Fruit fly (Drosophila melanogaster) whole organism, embryonic: ENCODE measurements around the gene Tmx3.
A peak's percentile ranks its signal among the peaks of the same experiment; 100 is the strongest.

ENCODE experiments used
- Awh ChIP-seq: fragments of 200-800 bp; sonication (Bioruptor generic); IDR thresholded peaks from 2 replicates; pipeline ENCODE4, ENCODE4 v1.3.6; 2022; ENCODE audit warnings: missing biosample characterization, missing genetic modification characterization
- CG11456 ChIP-seq: fragments of 200-800 bp; sonication (Bioruptor generic); IDR thresholded peaks from 3 replicates; pipeline ENCODE4 v1.3.6; 2022; ENCODE audit warnings: missing biosample characterization, missing genetic modification characterization
- CG12769 ChIP-seq: fragments of 200-800 bp; sonication (Bioruptor generic); optimal IDR thresholded peaks from 2 replicates; lab custom pipeline; 2019; ENCODE audit warnings: missing biosample characterization, mild to moderate bottlenecking, missing genetic modification characterization, moderate library complexity
- CG12942 ChIP-seq: fragments of 200-800 bp; sonication (Bioruptor generic); optimal IDR thresholded peaks from 3 replicates; lab custom pipeline; 2016; ENCODE audit warnings: missing biosample characterization, missing genetic modification characterization
- CG13123 ChIP-seq: fragments of 200-800 bp; sonication (Bioruptor generic); optimal IDR thresholded peaks from 2 replicates; lab custom pipeline; 2016; ENCODE audit warnings: missing biosample characterization, missing genetic modification characterization
- CG13287 ChIP-seq: fragments of 200-800 bp; sonication (Bioruptor generic); IDR thresholded peaks from 2 replicates; pipeline ENCODE4 v1.3.6; 2022; ENCODE audit warnings: missing biosample characterization, missing genetic modification characterization; ENCODE audit not compliant: partially characterized antibody
- CG13894 ChIP-seq: fragments of 200-800 bp; sonication (Bioruptor generic); optimal IDR thresholded peaks from 3 replicates; lab custom pipeline; 2018; ENCODE audit warnings: missing biosample characterization, mild to moderate bottlenecking, missing genetic modification characterization, moderate library complexity
- CG14014 ChIP-seq: fragments of 200-800 bp; sonication (Bioruptor generic); IDR thresholded peaks from 2 replicates; pipeline ENCODE4 v1.3.6; 2022; ENCODE audit warnings: missing biosample characterization, missing genetic modification characterization
- CG15269 ChIP-seq: fragments of 200-800 bp; sonication (Bioruptor generic); optimal IDR thresholded peaks from 2 replicates; lab custom pipeline; 2018; ENCODE audit warnings: missing biosample characterization, mild to moderate bottlenecking, missing genetic modification characterization, moderate library complexity
- CG1647 ChIP-seq: fragments of 200-800 bp; sonication (Bioruptor generic); optimal IDR thresholded peaks from 3 replicates; lab custom pipeline; 2016; ENCODE audit warnings: missing biosample characterization, missing genetic modification characterization
- CG17359 ChIP-seq: fragments of 200-800 bp; sonication (Bioruptor generic); optimal IDR thresholded peaks from 3 replicates; lab custom pipeline; 2018; ENCODE audit warnings: missing biosample characterization, mild to moderate bottlenecking, missing genetic modification characterization, moderate library complexity
- CG17385 ChIP-seq: fragments of 200-800 bp; sonication (Bioruptor generic); optimal IDR thresholded peaks from 3 replicates; lab custom pipeline; 2018; ENCODE audit warnings: missing biosample characterization, mild to moderate bottlenecking, missing genetic modification characterization
- CG1792 ChIP-seq: fragments of 200-800 bp; sonication (Bioruptor generic); optimal IDR thresholded peaks from 2 replicates; lab custom pipeline; 2016; ENCODE audit warnings: missing biosample characterization, missing genetic modification characterization
- CG2678 ChIP-seq: fragments of 200-800 bp; sonication (Bioruptor generic); optimal IDR thresholded peaks from 3 replicates; lab custom pipeline; 2019; ENCODE audit warnings: missing biosample characterization, mild to moderate bottlenecking, missing genetic modification characterization, moderate library complexity
- CG31441 ChIP-seq: fragments of 200-800 bp; sonication (Bioruptor generic); IDR thresholded peaks from 2 replicates; pipeline ENCODE4 v1.3.6; 2022; ENCODE audit warnings: missing biosample characterization, missing genetic modification characterization
- CG3163 ChIP-seq: fragments of 200-800 bp; sonication (Bioruptor generic); optimal IDR thresholded peaks from 3 replicates; lab custom pipeline; 2016; ENCODE audit warnings: missing biosample characterization, missing genetic modification characterization
- Camta ChIP-seq: fragments of 200-800 bp; sonication (Bioruptor generic); optimal IDR thresholded peaks from 2 replicates; lab custom pipeline; 2016; ENCODE audit warnings: missing biosample characterization, missing genetic modification characterization
- CrebB ChIP-seq: fragments of 200-800 bp; sonication (Bioruptor generic); optimal IDR thresholded peaks from 3 replicates; lab custom pipeline; 2018; ENCODE audit warnings: missing biosample characterization, mild to moderate bottlenecking, missing genetic modification characterization
- H2.0 ChIP-seq: fragments of 200-800 bp; sonication (Bioruptor generic); IDR thresholded peaks from 2 replicates; pipeline ENCODE4 v1.3.6; 2022; ENCODE audit warnings: missing biosample characterization, missing genetic modification characterization
- HHEX ChIP-seq: fragments of 200-800 bp; sonication (Bioruptor generic); optimal IDR thresholded peaks from 3 replicates; lab custom pipeline; 2017; ENCODE audit warnings: missing biosample characterization, mild to moderate bottlenecking, missing genetic modification characterization, missing genetic modification reagents
- Hmr ChIP-seq: fragments of 200-800 bp; sonication (Bioruptor generic); optimal IDR thresholded peaks from 3 replicates; lab custom pipeline; 2017; ENCODE audit warnings: mild to moderate bottlenecking, missing biosample characterization, missing genetic modification reagents, missing genetic modification characterization
- Jarid2 ChIP-seq: fragments of 200-800 bp; sonication (Bioruptor generic); optimal IDR thresholded peaks from 3 replicates; lab custom pipeline; 2017; ENCODE audit warnings: mild to moderate bottlenecking, missing biosample characterization, missing genetic modification reagents, missing genetic modification characterization
- Lhr ChIP-seq: fragments of 200-800 bp; sonication (Bioruptor generic); optimal IDR thresholded peaks from 3 replicates; lab custom pipeline; 2017; ENCODE audit warnings: mild to moderate bottlenecking, missing biosample characterization, missing genetic modification reagents, missing genetic modification characterization
- Nf-YB ChIP-seq: fragments of 200-800 bp; sonication (Bioruptor generic); optimal IDR thresholded peaks from 3 replicates; lab custom pipeline; 2019; ENCODE audit warnings: missing biosample characterization, mild to moderate bottlenecking, missing genetic modification characterization, moderate library complexity
- Sox102F ChIP-seq: fragments of 200-800 bp; sonication (Bioruptor generic); optimal IDR thresholded peaks from 2 replicates; lab custom pipeline; 2018; ENCODE audit warnings: missing biosample characterization, mild to moderate bottlenecking, missing genetic modification characterization, moderate library complexity
- Stat92E ChIP-seq, 3 experiments: fragments of >200 bp in 2 of 3; fragments of 200-800 bp in 1 of 3; sonication (Bioruptor generic) in 1 of 3; optimal IDR thresholded peaks; 2 replicates each; lab custom pipeline; 2017 to 2019; ENCODE audit warnings: missing biosample characterization in 3 of 3, missing genetic modification characterization in 3 of 3, mild to moderate bottlenecking in 1 of 3, moderate library complexity in 1 of 3
- ac ChIP-seq: fragments of 200-800 bp; sonication (Bioruptor generic); optimal IDR thresholded peaks from 3 replicates; lab custom pipeline; 2017; ENCODE audit warnings: missing biosample characterization, mild to moderate bottlenecking, missing genetic modification characterization
- amos ChIP-seq: fragments of 200-800 bp; sonication (Bioruptor generic); IDR thresholded peaks from 2 replicates; pipeline ENCODE4 v1.3.6; 2022; ENCODE audit warnings: missing biosample characterization, missing genetic modification characterization; ENCODE audit not compliant: partially characterized antibody
- bab2 ChIP-seq: fragments of 200-800 bp; sonication (Bioruptor generic); optimal IDR thresholded peaks from 2 replicates; lab custom pipeline; 2016; ENCODE audit warnings: missing biosample characterization, missing genetic modification characterization
- bbx ChIP-seq: fragments of 200-800 bp; sonication (Bioruptor generic); IDR thresholded peaks from 2 replicates; pipeline ENCODE4 v1.3.6; 2022; ENCODE audit warnings: missing biosample characterization, missing genetic modification characterization; ENCODE audit not compliant: partially characterized antibody
- cwo ChIP-seq: fragments of 200-800 bp; sonication (Bioruptor generic); optimal IDR thresholded peaks from 3 replicates; lab custom pipeline; 2017; ENCODE audit warnings: missing biosample characterization, missing genetic modification characterization, mild to moderate bottlenecking, moderate library complexity, missing genetic modification reagents
- dm ChIP-seq: fragments of 200-800 bp; sonication (Bioruptor generic); optimal IDR thresholded peaks from 3 replicates; lab custom pipeline; 2016; ENCODE audit warnings: missing biosample characterization, missing genetic modification characterization
- emc ChIP-seq: fragments of 200-800 bp; sonication (Bioruptor generic); optimal IDR thresholded peaks from 2 replicates; lab custom pipeline; 2016; ENCODE audit warnings: missing biosample characterization, missing genetic modification characterization
- gcm ChIP-seq: fragments of 200-800 bp; sonication (Bioruptor generic); optimal IDR thresholded peaks from 2 replicates; lab custom pipeline; 2019; ENCODE audit warnings: missing biosample characterization, mild to moderate bottlenecking, missing genetic modification characterization, moderate library complexity
- ken ChIP-seq: fragments of 200-800 bp; sonication (Bioruptor generic); IDR thresholded peaks from 3 replicates; pipeline ENCODE4 v1.3.6; 2022; ENCODE audit warnings: missing biosample characterization, missing genetic modification characterization
- nau ChIP-seq: fragments of 200-800 bp; sonication (Bioruptor generic); optimal IDR thresholded peaks from 3 replicates; lab custom pipeline; 2017; ENCODE audit warnings: missing biosample characterization, mild to moderate bottlenecking, missing genetic modification characterization, missing genetic modification reagents
- pan ChIP-seq, 4 experiments: fragments of >200 bp in 3 of 4; fragments of 200-800 bp in 1 of 4; sonication (Bioruptor generic) in 1 of 4; optimal IDR thresholded peaks in 3 of 4; IDR thresholded peaks in 1 of 4; 2 replicates each; pipeline versions ENCODE4 v1.3.6 to Lab custom; 2017 to 2022; ENCODE audit warnings: missing biosample characterization in 2 of 4, missing genetic modification characterization in 2 of 4, mixed read lengths in 1 of 4
- pfk ChIP-seq: fragments of 200-800 bp; sonication (Bioruptor generic); optimal IDR thresholded peaks from 2 replicates; lab custom pipeline; 2018; ENCODE audit warnings: missing biosample characterization, mild to moderate bottlenecking, missing genetic modification characterization, moderate library complexity
- phol ChIP-seq: fragments of 200-800 bp; sonication (Bioruptor generic); optimal IDR thresholded peaks from 3 replicates; lab custom pipeline; 2018; ENCODE audit warnings: missing biosample characterization, mild to moderate bottlenecking, missing genetic modification characterization, moderate library complexity
- sc ChIP-seq, 3 experiments: fragments of >200 bp in 2 of 3; fragments of 200-800 bp in 1 of 3; sonication (Bioruptor generic) in 1 of 3; optimal IDR thresholded peaks; 2 replicates in 2 of 3; 3 replicates in 1 of 3; lab custom pipeline; 2017; ENCODE audit warnings: mild to moderate bottlenecking in 1 of 3, missing biosample characterization in 1 of 3, missing genetic modification characterization in 1 of 3, missing genetic modification reagents in 1 of 3
- schlank ChIP-seq: fragments of 200-800 bp; sonication (Bioruptor generic); optimal IDR thresholded peaks from 2 replicates; lab custom pipeline; 2018; ENCODE audit warnings: missing biosample characterization, mild to moderate bottlenecking, missing genetic modification characterization
- slp2 ChIP-seq: fragments of 200-800 bp; sonication (Bioruptor generic); optimal IDR thresholded peaks from 2 replicates; lab custom pipeline; 2016; ENCODE audit warnings: missing biosample characterization, missing genetic modification characterization
- sqz ChIP-seq: fragments of 200-800 bp; sonication (Bioruptor generic); optimal IDR thresholded peaks from 3 replicates; lab custom pipeline; 2018; ENCODE audit warnings: missing biosample characterization, mild to moderate bottlenecking, missing genetic modification characterization
- tll ChIP-seq, 2 experiments: fragments of 200-800 bp in 1 of 2; fragments of >200 bp in 1 of 2; sonication (Bioruptor generic) in 1 of 2; optimal IDR thresholded peaks; 2 replicates each; lab custom pipeline; 2017 to 2019; ENCODE audit warnings: missing biosample characterization in 2 of 2, missing genetic modification characterization in 2 of 2, mild to moderate bottlenecking in 1 of 2, moderate library complexity in 1 of 2
- ttk ChIP-seq: fragments of 200-800 bp; sonication (Bioruptor generic); IDR thresholded peaks from 2 replicates; pipeline ENCODE4 v2.1.2; 2022; ENCODE audit warnings: missing biosample characterization, missing genetic modification characterization
- zfh1 ChIP-seq: fragments of 200-800 bp; sonication (Bioruptor generic); IDR thresholded peaks from 3 replicates; pipeline ENCODE4 v1.3.6; 2022; ENCODE audit warnings: missing biosample characterization, missing genetic modification characterization

The Tmx3 gene

dm6 chr3L:16193851-16194709 lies 34.8 kb upstream of the Tmx3 start:
- TF ChIP-seq CG12942, result no peak
- TF ChIP-seq slp2, result no peak
- TF ChIP-seq Awh (GFP tag; lab: Robert Waterston, UW), result 0 out of 2 replicates have a peak, but pooled peaks have one; percentile 23
- peak; percentile 7 for TF ChIP-seq CG17359
- TF ChIP-seq CG2678 (tag; lab: Kevin White, UChicago), result peak; percentile 21
- TF ChIP-seq CG1647 (GFP tag; lab: Kevin White, UChicago), result no peak
- TF ChIP-seq CG12769, result no peak
- peak; percentile 64 for TF ChIP-seq cwo (GFP tag; lab: Kevin White, UChicago)
- TF ChIP-seq CG11456, result no peak
- no peak for TF ChIP-seq Sox102F (GFP tag; lab: Kevin White, UChicago)
- TF ChIP-seq pan (optimal IDR thresholded peaks at IDR 0.05; lab: Kevin White, UChicago), result no peak
- no peak for TF ChIP-seq pan (GFP tag; optimal IDR thresholded peaks at IDR 0.05 in 1 of 2, IDR thresholded peaks at IDR 0.05 in 1 of 2)
- TF ChIP-seq CrebB (tag; lab: Kevin White, UChicago), result peak; percentile 14
- no peak for TF ChIP-seq amos
- TF ChIP-seq CG17385 (GFP tag; lab: Kevin White, UChicago), result peak; percentile 5
- TF ChIP-seq zfh1 (GFP tag; lab: Robert Waterston, UW), result no peak
- TF ChIP-seq Hmr (GFP tag; lab: Kevin White, UChicago), result no peak
- TF ChIP-seq emc (GFP tag; lab: Kevin White, UChicago), result no peak
- TF ChIP-seq H2.0, result no peak
- no peak for TF ChIP-seq Camta (GFP tag; lab: Kevin White, UChicago)
- peak; percentile 58 for TF ChIP-seq gcm (GFP tag; lab: Kevin White, UChicago)
- no peak for TF ChIP-seq tll (GFP tag; optimal IDR thresholded peaks at IDR 0.05; lab: Kevin White, UChicago)
- TF ChIP-seq CG1792 (GFP tag; lab: Kevin White, UChicago), result no peak
- TF ChIP-seq sqz (GFP tag; lab: Kevin White, UChicago), result no peak
- TF ChIP-seq CG13894 (tag; lab: Kevin White, UChicago), result peak; percentile 31
- TF ChIP-seq ken, result no peak
- TF ChIP-seq sc (optimal IDR thresholded peaks at IDR 0.05; lab: Kevin White, UChicago), result no peak
- TF ChIP-seq sc (GFP tag; optimal IDR thresholded peaks at IDR 0.05; lab: Kevin White, UChicago), result peak; percentile 65
- TF ChIP-seq ttk, result no peak
- peak; percentile 13 for TF ChIP-seq bab2 (GFP tag; lab: Kevin White, UChicago)
- no peak; the same call in 1 of the 2 replicates for TF ChIP-seq CG31441 (GFP tag; lab: Robert Waterston, UW)
- TF ChIP-seq CG13123 (GFP tag; lab: Kevin White, UChicago), result no peak
- no peak for TF ChIP-seq Stat92E (GFP tag; optimal IDR thresholded peaks at IDR 0.05; lab: Kevin White, UChicago)
- no peak for TF ChIP-seq CG14014 (GFP tag; lab: Robert Waterston, UW)
- TF ChIP-seq nau (GFP tag; lab: Kevin White, UChicago), result peak; percentile 56
- TF ChIP-seq CG15269 (tag; lab: Kevin White, UChicago), result no peak
- peak; percentile 36 for TF ChIP-seq Lhr (GFP tag; lab: Kevin White, UChicago)
- no peak for TF ChIP-seq bbx (GFP tag; lab: Robert Waterston, UW)
- peak; percentile 24 for TF ChIP-seq Nf-YB (GFP tag; lab: Kevin White, UChicago)
- no peak for TF ChIP-seq pfk (GFP tag; lab: Kevin White, UChicago)
- TF ChIP-seq ac (GFP tag; lab: Kevin White, UChicago), result no peak
- no peak for TF ChIP-seq Jarid2
- no peak for TF ChIP-seq CG3163 (GFP tag; lab: Kevin White, UChicago)
- TF ChIP-seq CG13287, result no peak
- TF ChIP-seq schlank (tag; lab: Kevin White, UChicago), result no peak
- TF ChIP-seq HHEX (GFP tag; lab: Kevin White, UChicago), result peak; percentile 8
- TF ChIP-seq phol (tag; lab: Kevin White, UChicago), result no peak
- TF ChIP-seq dm (GFP tag; lab: Kevin White, UChicago), result no peak
